Worm (Caenorhabditis elegans): ENCODE measurements around the gene saeg-2.

The saeg-2 gene

ce11 chrIII:9224986-9225385 lies 15.2 kb upstream of the saeg-2 start (continued):
- TF ChIP-seq hsf-1 (GFP tag; IDR thresholded peaks at IDR 0.05) (peak; percentile 50; the same call in 1 of the 2 replicates), C17E4.6 (GFP tag; IDR thresholded peaks at IDR 0.05) (no peak), B0261.1 (tag; optimal IDR thresholded peaks at IDR 0.05) (no peak), gei-17 (GFP tag; optimal IDR thresholded peaks at IDR 0.05) (no peak)

- TF ChIP-seq madf-8 (GFP tag; conservative IDR thresholded peaks at IDR 0.05) (no peak), snpc-3.4 (tag; optimal IDR thresholded peaks at IDR 0.05) (no peak), nhr-179 (tag; optimal IDR thresholded peaks at IDR 0.05) (no peak), snpc-4 (GFP tag; optimal IDR thresholded peaks at IDR 0.05) (no peak), snpc-4 (tag; optimal IDR thresholded peaks at IDR 0.05) (no peak), F37B4.10 (GFP tag; IDR thresholded peaks at IDR 0.05) (no peak), Y56A3A.18 (GFP tag; IDR thresholded peaks at IDR 0.05) (no peak), lin-35 (GFP tag; optimal IDR thresholded peaks at IDR 0.05) (no peak), rec-8 (tag; optimal IDR thresholded peaks at IDR 0.05) (no peak), ztf-6 (GFP tag; IDR thresholded peaks at IDR 0.05) (no peak), bed-1 (GFP tag; IDR thresholded peaks at IDR 0.05) (no peak), C17E4.6 (GFP tag; IDR thresholded peaks at IDR 0.05) (no peak), zim-3 (tag; optimal IDR thresholded peaks at IDR 0.05) (no peak), K12H6.12 (tag; optimal IDR thresholded peaks at IDR 0.05) (no peak), pha-4 (tag; optimal IDR thresholded peaks at IDR 0.05) (no peak), sptf-2 (GFP tag; optimal IDR thresholded peaks at IDR 0.05) (no peak), nhr-80 (tag; optimal IDR thresholded peaks at IDR 0.05) (peak; percentile 20), F33H1.4 (GFP tag; IDR thresholded peaks at IDR 0.05) (no peak), athp-1 (tag; optimal IDR thresholded peaks at IDR 0.05) (no peak), madf-6 (GFP tag; IDR thresholded peaks at IDR 0.05) (peak; percentile 34; the same call in 1 of the 2 replicates), nhr-90 (tag; optimal IDR thresholded peaks at IDR 0.05) (no peak), ztf-18 (tag; optimal IDR thresholded peaks at IDR 0.05) (no peak), dpff-1 (tag; optimal IDR thresholded peaks at IDR 0.05) (no peak), ztf-28 (GFP tag; IDR thresholded peaks at IDR 0.05) (no peak), pbrm-1 (GFP tag; IDR thresholded peaks at IDR 0.05) (0 out of 2 replicates have a peak, but pooled peaks have one; percentile 7), repo-1 (tag; optimal IDR thresholded peaks at IDR 0.05) (no peak), nfya-2 (GFP tag; IDR thresholded peaks at IDR 0.05) (no peak), dpl-1 (GFP tag; optimal IDR thresholded peaks at IDR 0.05) (peak; percentile 57), lin-26 (GFP tag; IDR thresholded peaks at IDR 0.05) (no peak), F23B12.7 (tag; optimal IDR thresholded peaks at IDR 0.05; ENCODE audit: insufficient read depth) (no peak), aptf-3 (GFP tag; IDR thresholded peaks at IDR 0.05) (no peak), attf-5 (GFP tag; optimal IDR thresholded peaks at IDR 0.05) (peak; percentile 1), lsy-27 (tag; optimal IDR thresholded peaks at IDR 0.05; ENCODE audit: borderline replicate concordance, insufficient read depth) (no peak), ceh-58 (GFP tag; IDR thresholded peaks at IDR 0.05) (no peak), B0035.1 (tag; optimal IDR thresholded peaks at IDR 0.05) (no peak), hmg-20 (GFP tag; IDR thresholded peaks at IDR 0.05) (no peak), B0019.2 (GFP tag; conservative IDR thresholded peaks at IDR 0.05) (no peak), lsl-1 (GFP tag; optimal IDR thresholded peaks at IDR 0.05) (no peak), unc-62 (GFP tag; optimal IDR thresholded peaks at IDR 0.05) (no peak), cebp-1 (GFP tag; IDR thresholded peaks at IDR 0.05) (no peak), cebp-1 (tag; optimal IDR thresholded peaks at IDR 0.05) (no peak), egl-44 (GFP tag; IDR thresholded peaks at IDR 0.05) (no peak), nhr-120 (GFP tag; IDR thresholded peaks at IDR 0.05) (no peak), zfh-2 (GFP tag; conservative IDR thresholded peaks at IDR 0.05) (no peak), lin-54 (GFP tag; optimal IDR thresholded peaks at IDR 0.05) (peak; percentile 38)
These were observed 12.0 kb upstream of the saeg-2 start for ce11 chrIII:9228190-9228589.

Measured in whole organism, young adult.